Worm (Caenorhabditis elegans): ENCODE results near the gene pkc-3.

Gene pkc-3

ce11 chrII:5429522-5430257 lies 49.9 kb downstream of the pkc-3 start, which contains the start of the genes F07F6.4 and F07F6.2:
Gene F07F6.4, minus strand, starts transcription at chrII:5429572.
Gene F07F6.2, plus strand, starts transcription at chrII:5430207.
- TF ChIP-seq unc-3 (GFP tag; conservative IDR thresholded peaks at IDR 0.05), result no peak
- peak; percentile 19 for TF ChIP-seq unc-3 (tag; optimal IDR thresholded peaks at IDR 0.05)
- TF ChIP-seq dve-1 (tag; optimal IDR thresholded peaks at IDR 0.05), result peak; percentile 3
- peak; percentile 9 for TF ChIP-seq tbx-2 (tag; optimal IDR thresholded peaks at IDR 0.05)
- no peak for TF ChIP-seq lim-6 (tag; optimal IDR thresholded peaks at IDR 0.05)
- no peak for TF ChIP-seq eyg-1 (tag; optimal IDR thresholded peaks at IDR 0.05)
- TF ChIP-seq nfya-1 (tag; optimal IDR thresholded peaks at IDR 0.05), result no peak
- TF ChIP-seq unc-42 (tag; optimal IDR thresholded peaks at IDR 0.05), result peak; percentile 35
- TF ChIP-seq ttx-3 (tag; optimal IDR thresholded peaks at IDR 0.05), result no peak
- no peak for TF ChIP-seq sdc-2 (tag; optimal IDR thresholded peaks at IDR 0.05)

ce11 chrII:5433069-5433468 lies 53.2 kb downstream of the pkc-3 start, which contains the start of gene srx-114:
Gene srx-114, minus strand, starts transcription at chrII:5433169.
- TF ChIP-seq ceh-14 (tag; optimal IDR thresholded peaks at IDR 0.05) (no peak), ets-4 (tag; optimal IDR thresholded peaks at IDR 0.05) (no peak), sox-4 (tag; optimal IDR thresholded peaks at IDR 0.05) (no peak), hlh-6 (tag; optimal IDR thresholded peaks at IDR 0.05) (no peak), ceh-6 (GFP tag; optimal IDR thresholded peaks at IDR 0.05) (no peak), dve-1 (tag; optimal IDR thresholded peaks at IDR 0.05) (no peak), ceh-48 (tag; optimal IDR thresholded peaks at IDR 0.05) (no peak), sdc-2 (tag; optimal IDR thresholded peaks at IDR 0.05) (no peak), dmd-4 (tag; optimal IDR thresholded peaks at IDR 0.05; ENCODE audit: borderline replicate concordance) (no peak), pros-1 (tag; optimal IDR thresholded peaks at IDR 0.05) (no peak), pha-4 (tag; optimal IDR thresholded peaks at IDR 0.05) (no peak), ref-2 (tag; optimal IDR thresholded peaks at IDR 0.05) (no peak), hlh-30 (tag; optimal IDR thresholded peaks at IDR 0.05; ENCODE audit: insufficient read depth) (no peak), Y22D7AL.16 (tag; optimal IDR thresholded peaks at IDR 0.05) (no peak), ztf-16 (tag; optimal IDR thresholded peaks at IDR 0.05) (no peak), K09A11.1 (tag; optimal IDR thresholded peaks at IDR 0.05; ENCODE audit: insufficient read depth) (no peak), pha-2 (tag; optimal IDR thresholded peaks at IDR 0.05) (no peak), fax-1 (tag; optimal IDR thresholded peaks at IDR 0.05) (no peak)

Data from whole organism, late embryonic.